Fruit fly (Drosophila melanogaster) whole organism, wandering third instar larva: ENCODE data around the gene mRpS25.

Experiments used
- CG32264 ChIP-seq: fragments of 200-800 bp; sonication (Bioruptor generic); optimal IDR thresholded peaks from 2 replicates; lab custom pipeline; 2016; ENCODE audit warnings: missing biosample characterization, missing genetic modification characterization
- Dfd ChIP-seq: fragments of >200 bp; optimal IDR thresholded peaks from 2 replicates; lab custom pipeline; 2017; ENCODE audit warnings: missing biosample characterization, missing genetic modification characterization
- Dif ChIP-seq: fragments of 200-275, 200-300 bp; sonication (Bioruptor generic); optimal IDR thresholded peaks from 2 replicates; lab custom pipeline; 2018; ENCODE audit warnings: missing biosample characterization, missing genetic modification characterization; ENCODE audit not compliant: partially characterized antibody
- Mio ChIP-seq: sonication (Bioruptor generic); optimal IDR thresholded peaks from 2 replicates; lab custom pipeline; 2016; ENCODE audit warnings: missing biosample characterization, missing genetic modification characterization
- br ChIP-seq: fragments of 200-800 bp; sonication (Bioruptor generic); optimal IDR thresholded peaks from 2 replicates; lab custom pipeline; 2016; ENCODE audit warnings: missing biosample characterization, missing genetic modification characterization
- foxo ChIP-seq, 2 experiments: fragments of 200-800 bp; sonication (Bioruptor generic); optimal IDR thresholded peaks; 2 replicates in 1 of 2; 3 replicates in 1 of 2; lab custom pipeline; 2016 to 2017; ENCODE audit warnings: missing biosample characterization in 2 of 2, missing genetic modification characterization in 2 of 2
- psq ChIP-seq: fragments of 200-800 bp; sonication (Bioruptor generic); optimal IDR thresholded peaks from 3 replicates; lab custom pipeline; 2017; ENCODE audit warnings: missing biosample characterization, mild to moderate bottlenecking, missing genetic modification characterization, moderate library complexity
- tai ChIP-seq: sonication (Bioruptor generic); optimal IDR thresholded peaks from 2 replicates; lab custom pipeline; 2016; ENCODE audit warnings: missing biosample characterization, missing genetic modification characterization

- no peak for TF ChIP-seq psq (GFP tag; lab: Kevin White, UChicago)
- TF ChIP-seq Dif (GFP tag; lab: Kevin White, UChicago) = no peak
- TF ChIP-seq Dfd (GFP tag; lab: Kevin White, UChicago) = no peak
- no peak for TF ChIP-seq foxo (GFP tag; optimal IDR thresholded peaks at IDR 0.05; lab: Kevin White, UChicago)
- TF ChIP-seq br (GFP tag; lab: Kevin White, UChicago) = no peak
- TF ChIP-seq Mio (GFP tag; lab: Kevin White, UChicago) = no peak
- TF ChIP-seq CG32264 (GFP tag; lab: Kevin White, UChicago) = no peak
- no peak for TF ChIP-seq tai (GFP tag; lab: Kevin White, UChicago)
These were observed 6.3 kb upstream of the mRpS25 start for dm6 chrX:14588996-14589621.
